Fruit fly (Drosophila melanogaster): ENCODE data around the gene Amacr.

Amacr gene

DNA sequence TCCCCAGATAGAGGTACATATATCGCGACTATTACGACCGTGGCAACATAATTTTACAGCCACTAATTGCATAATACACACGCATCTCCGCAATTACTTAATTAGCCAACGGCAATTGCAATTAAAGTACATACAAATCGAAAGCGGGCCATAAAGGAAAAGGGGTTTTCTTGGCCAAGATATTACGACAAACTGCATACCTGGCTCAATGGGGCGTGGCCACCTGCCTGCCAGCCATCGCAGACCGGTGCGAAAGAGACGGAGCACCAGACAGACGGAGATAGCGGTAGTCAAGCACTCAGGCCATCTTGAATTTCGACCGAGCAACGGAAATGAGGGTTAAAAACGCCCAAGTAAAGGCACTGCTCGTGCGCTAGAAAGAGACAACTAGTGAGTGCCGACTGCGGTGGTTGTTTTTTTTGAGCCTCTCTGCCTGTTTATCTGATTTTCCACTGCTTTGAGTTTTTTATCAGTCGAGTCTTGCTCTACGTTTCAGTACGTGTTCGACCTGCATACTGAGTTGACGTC is 18.2 kb upstream of the Amacr start, which contains the start of gene cad:
Gene cad (plus strand): TSS at position 490 of the 528 bp plus-strand sequence.
- TF ChIP-seq tai (GFP tag; optimal IDR thresholded peaks at IDR 0.05) = no peak
- TF ChIP-seq Hr83 (GFP tag; optimal IDR thresholded peaks at IDR 0.05; ENCODE audit: poor library complexity, severe bottlenecking) = peak; percentile 79
- TF ChIP-seq woc (GFP tag; optimal IDR thresholded peaks at IDR 0.05) = no peak
- no peak for TF ChIP-seq Rel (GFP tag; optimal IDR thresholded peaks at IDR 0.05)
- peak; percentile 65 for TF ChIP-seq Rel (tag; optimal IDR thresholded peaks at IDR 0.05)
- TF ChIP-seq Mio (GFP tag; optimal IDR thresholded peaks at IDR 0.05) = no peak
- TF ChIP-seq Hnf4 (GFP tag; optimal IDR thresholded peaks at IDR 0.05) = peak; percentile 2
- no peak for TF ChIP-seq dsf (GFP tag; optimal IDR thresholded peaks at IDR 0.05; ENCODE audit: borderline replicate concordance)
- TF ChIP-seq Sp1 (GFP tag; optimal IDR thresholded peaks at IDR 0.05) = peak; percentile 65
- TF ChIP-seq usp (GFP tag; optimal IDR thresholded peaks at IDR 0.05) = no peak
- TF ChIP-seq foxo (GFP tag; optimal IDR thresholded peaks at IDR 0.05) = peak in 1 of 2 experiments; percentile 14
- TF ChIP-seq OdsH (GFP tag; optimal IDR thresholded peaks at IDR 0.05) = peak; percentile 11
- TF ChIP-seq CG9705 (GFP tag; optimal IDR thresholded peaks at IDR 0.05) = peak; percentile 26
- no peak for TF ChIP-seq CrebA (GFP tag; optimal IDR thresholded peaks at IDR 0.05; ENCODE audit: borderline replicate concordance)
- TF ChIP-seq rgr (GFP tag; optimal IDR thresholded peaks at IDR 0.05) = peak; percentile 68
- TF ChIP-seq Jra (GFP tag; optimal IDR thresholded peaks at IDR 0.05) = peak; percentile 19
- no peak for TF ChIP-seq CG32264 (GFP tag; optimal IDR thresholded peaks at IDR 0.05)
- TF ChIP-seq sage (GFP tag; optimal IDR thresholded peaks at IDR 0.05) = no peak
- peak; percentile 45 for TF ChIP-seq psq (GFP tag; optimal IDR thresholded peaks at IDR 0.05)
- no peak for TF ChIP-seq dl (GFP tag; optimal IDR thresholded peaks at IDR 0.05; ENCODE audit: insufficient read depth in 1 of 2, partially characterized antibody in 2 of 2)
- TF ChIP-seq Myc (optimal IDR thresholded peaks at IDR 0.05) = no peak
- TF ChIP-seq Abd-B (GFP tag; optimal IDR thresholded peaks at IDR 0.05) = no peak
- no peak for TF ChIP-seq GATAd (GFP tag; optimal IDR thresholded peaks at IDR 0.05)
- TF ChIP-seq N (GFP tag; optimal IDR thresholded peaks at IDR 0.05) = no peak
- no peak for TF ChIP-seq ey (GFP tag; optimal IDR thresholded peaks at IDR 0.05)
- no peak for TF ChIP-seq Dfd (GFP tag; optimal IDR thresholded peaks at IDR 0.05)
- TF ChIP-seq HLH106 (tag; optimal IDR thresholded peaks at IDR 0.05) = peak; percentile 41
- no peak for TF ChIP-seq lola (GFP tag; optimal IDR thresholded peaks at IDR 0.05)
- peak; percentile 36 for TF ChIP-seq dmrt93B (GFP tag; optimal IDR thresholded peaks at IDR 0.05)
- TF ChIP-seq Dif (GFP tag; optimal IDR thresholded peaks at IDR 0.05; ENCODE audit: partially characterized antibody) = no peak
- no peak for TF ChIP-seq Hr78 (GFP tag; optimal IDR thresholded peaks at IDR 0.05)
- TF ChIP-seq sv (GFP tag; optimal IDR thresholded peaks at IDR 0.05) = no peak
- TF ChIP-seq pan (optimal IDR thresholded peaks at IDR 0.05) = no peak
- TF ChIP-seq h (GFP tag; optimal IDR thresholded peaks at IDR 0.05) = peak; percentile 65
- no peak for TF ChIP-seq brk (GFP tag; optimal IDR thresholded peaks at IDR 0.05)
- TF ChIP-seq Vsx2 (GFP tag; optimal IDR thresholded peaks at IDR 0.05; ENCODE audit: partially characterized antibody) = no peak
- TF ChIP-seq br (GFP tag; optimal IDR thresholded peaks at IDR 0.05) = peak; percentile 57
- TF ChIP-seq fru (GFP tag; optimal IDR thresholded peaks at IDR 0.05) = no peak
- TF ChIP-seq jim (GFP tag; optimal IDR thresholded peaks at IDR 0.05) = peak; percentile 65

dm6 chr2L:20768568-20769071 is 16.5 kb upstream of the Amacr start:
- no peak for TF ChIP-seq HLH106 (tag; optimal IDR thresholded peaks at IDR 0.05)
- no peak for TF ChIP-seq ey (GFP tag; optimal IDR thresholded peaks at IDR 0.05)
- no peak for TF ChIP-seq Hr78 (GFP tag; optimal IDR thresholded peaks at IDR 0.05)
- TF ChIP-seq lola (GFP tag; optimal IDR thresholded peaks at IDR 0.05) = no peak
- TF ChIP-seq Hr83 (GFP tag; optimal IDR thresholded peaks at IDR 0.05; ENCODE audit: poor library complexity, severe bottlenecking) = no peak
- no peak for TF ChIP-seq Myc (optimal IDR thresholded peaks at IDR 0.05)
- no peak for TF ChIP-seq fru (GFP tag; optimal IDR thresholded peaks at IDR 0.05)
- no peak for TF ChIP-seq usp (GFP tag; optimal IDR thresholded peaks at IDR 0.05)
- no peak for TF ChIP-seq woc (GFP tag; optimal IDR thresholded peaks at IDR 0.05)
- no peak for TF ChIP-seq CrebA (GFP tag; optimal IDR thresholded peaks at IDR 0.05; ENCODE audit: borderline replicate concordance)
- TF ChIP-seq GATAd (GFP tag; optimal IDR thresholded peaks at IDR 0.05) = no peak
- no peak for TF ChIP-seq rgr (GFP tag; optimal IDR thresholded peaks at IDR 0.05)
- no peak for TF ChIP-seq Jra (GFP tag; optimal IDR thresholded peaks at IDR 0.05)
- TF ChIP-seq Vsx2 (GFP tag; optimal IDR thresholded peaks at IDR 0.05; ENCODE audit: partially characterized antibody) = no peak
- no peak for TF ChIP-seq tai (GFP tag; optimal IDR thresholded peaks at IDR 0.05)

All from whole organism, wandering third instar larva.